Worm (Caenorhabditis elegans): Measurements from ENCODE around the gene mrps-16.

DNA sequence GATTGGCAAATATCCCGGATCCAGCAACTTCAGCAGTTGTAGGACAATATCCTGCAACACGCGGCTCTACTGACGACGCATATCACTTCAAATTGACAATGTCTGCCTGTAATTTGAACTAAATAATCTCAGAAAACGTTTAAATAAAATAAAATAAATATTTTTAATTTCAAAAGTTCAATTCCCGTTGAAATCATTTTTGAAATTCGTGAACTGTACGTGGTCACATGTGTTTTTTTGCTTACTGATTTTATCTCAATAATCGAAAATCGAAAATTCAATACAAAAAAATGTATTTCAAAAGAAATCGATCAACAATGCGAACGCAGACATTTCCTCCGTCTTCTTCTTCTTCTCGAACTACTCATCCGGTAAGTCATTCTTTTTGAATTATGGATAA, 36.6 kb upstream of the mrps-16 start, which contains the start of gene F07F6.1:
- no peak for TF ChIP-seq F37D6.2 (tag; optimal IDR thresholded peaks at IDR 0.05)
- TF ChIP-seq R02D3.7 (tag; optimal IDR thresholded peaks at IDR 0.05), result no peak
- TF ChIP-seq ceh-82 (tag; optimal IDR thresholded peaks at IDR 0.05), result no peak
- TF ChIP-seq arid-1 (GFP tag; conservative IDR thresholded peaks at IDR 0.05), result no peak
- no peak for TF ChIP-seq aly-2 (tag; optimal IDR thresholded peaks at IDR 0.05)
- TF ChIP-seq lin-13 (GFP tag; optimal IDR thresholded peaks at IDR 0.05), result no peak

All from whole organism, L4 larva.